Fruit fly (Drosophila melanogaster) whole organism, embryonic: ENCODE data around the gene CG6048.

ENCODE experiments used
- Asciz ChIP-seq: fragments of 200-800 bp; sonication (Bioruptor generic); optimal IDR thresholded peaks from 2 replicates; lab custom pipeline; 2017; ENCODE audit warnings: missing biosample characterization, mild to moderate bottlenecking, missing genetic modification characterization, missing genetic modification reagents
- CG10431 ChIP-seq: fragments of 200-800 bp; sonication (Bioruptor generic); optimal IDR thresholded peaks from 3 replicates; lab custom pipeline; 2018; ENCODE audit warnings: missing biosample characterization, mild to moderate bottlenecking, missing genetic modification characterization
- CG12299 ChIP-seq: fragments of 200-800 bp; sonication (Bioruptor generic); optimal IDR thresholded peaks from 2 replicates; lab custom pipeline; 2018; ENCODE audit warnings: missing biosample characterization, mild to moderate bottlenecking, missing genetic modification characterization
- CG12744 ChIP-seq: fragments of 200-800 bp; sonication (Bioruptor generic); optimal IDR thresholded peaks from 2 replicates; lab custom pipeline; 2016; ENCODE audit warnings: missing biosample characterization, missing genetic modification characterization
- CG12942 ChIP-seq: fragments of 200-800 bp; sonication (Bioruptor generic); optimal IDR thresholded peaks from 3 replicates; lab custom pipeline; 2016; ENCODE audit warnings: missing biosample characterization, missing genetic modification characterization
- CG13287 ChIP-seq: fragments of 200-800 bp; sonication (Bioruptor generic); IDR thresholded peaks from 2 replicates; pipeline ENCODE4 v1.3.6; 2022; ENCODE audit warnings: missing biosample characterization, missing genetic modification characterization; ENCODE audit not compliant: partially characterized antibody
- CG13424 ChIP-seq: fragments of 200-800 bp; sonication (Bioruptor generic); optimal IDR thresholded peaks from 2 replicates; lab custom pipeline; 2019; ENCODE audit warnings: missing biosample characterization, mild to moderate bottlenecking, missing genetic modification characterization, moderate library complexity
- CG17186 ChIP-seq: fragments of 200-800 bp; sonication (Bioruptor generic); optimal IDR thresholded peaks from 3 replicates; lab custom pipeline; 2017; ENCODE audit warnings: missing biosample characterization, missing genetic modification reagents, missing genetic modification characterization
- CG17385 ChIP-seq: fragments of 200-800 bp; sonication (Bioruptor generic); optimal IDR thresholded peaks from 3 replicates; lab custom pipeline; 2018; ENCODE audit warnings: missing biosample characterization, mild to moderate bottlenecking, missing genetic modification characterization
- CG17829 ChIP-seq: fragments of 200-800 bp; optimal IDR thresholded peaks from 2 replicates; lab custom pipeline; 2019; ENCODE audit warnings: missing biosample characterization, mild to moderate bottlenecking, missing genetic modification characterization, moderate library complexity
- CG1832 ChIP-seq: fragments of 200-800 bp; sonication (Bioruptor generic); optimal IDR thresholded peaks from 2 replicates; lab custom pipeline; 2017; ENCODE audit warnings: missing biosample characterization, mild to moderate bottlenecking, missing genetic modification characterization, inconsistent platforms
- CG2129 ChIP-seq: fragments of 200-800 bp; sonication (Bioruptor generic); IDR thresholded peaks from 2 replicates; pipeline ENCODE4 v1.3.6; 2022; ENCODE audit warnings: missing biosample characterization, missing genetic modification characterization; ENCODE audit not compliant: partially characterized antibody
- CG2202 ChIP-seq: fragments of 200-800 bp; sonication (Bioruptor generic); optimal IDR thresholded peaks from 2 replicates; lab custom pipeline; 2018; ENCODE audit warnings: missing biosample characterization, mild to moderate bottlenecking, missing genetic modification characterization
- CG2875 ChIP-seq: fragments of 200-800 bp; sonication (Bioruptor generic); optimal IDR thresholded peaks from 2 replicates; lab custom pipeline; 2017; ENCODE audit warnings: missing biosample characterization, mild to moderate bottlenecking, missing genetic modification characterization, missing genetic modification reagents
- CG30431 ChIP-seq: fragments of 200-800 bp; sonication (Bioruptor generic); optimal IDR thresholded peaks from 2 replicates; lab custom pipeline; 2017; ENCODE audit warnings: missing biosample characterization, missing genetic modification characterization
- CG31224 ChIP-seq: fragments of 200-800 bp; sonication (Bioruptor generic); IDR thresholded peaks from 2 replicates; pipeline ENCODE4 v1.3.6; 2022; ENCODE audit warnings: missing biosample characterization, missing genetic modification characterization
- CG31441 ChIP-seq: fragments of 200-800 bp; sonication (Bioruptor generic); IDR thresholded peaks from 2 replicates; pipeline ENCODE4 v1.3.6; 2022; ENCODE audit warnings: missing biosample characterization, missing genetic modification characterization
- CG4707 ChIP-seq: fragments of 200-800 bp; sonication (Bioruptor generic); optimal IDR thresholded peaks from 2 replicates; lab custom pipeline; 2018; ENCODE audit warnings: missing biosample characterization, mild to moderate bottlenecking, missing genetic modification characterization, moderate library complexity
- CG4820 ChIP-seq: fragments of 200-800 bp; sonication (Bioruptor generic); optimal IDR thresholded peaks from 3 replicates; lab custom pipeline; 2016; ENCODE audit warnings: missing biosample characterization, missing genetic modification characterization
- CkIIα-i1 ChIP-seq: fragments of 200-800 bp; sonication (Bioruptor generic); IDR thresholded peaks from 2 replicates; pipeline ENCODE4 v1.3.6; 2022; ENCODE audit warnings: missing biosample characterization, missing genetic modification characterization
- Eip74EF ChIP-seq, 2 experiments: fragments of 200-800 bp in 1 of 2; fragments of >200 bp in 1 of 2; sonication (Bioruptor generic) in 1 of 2; optimal IDR thresholded peaks; 2 replicates each; lab custom pipeline; 2017 to 2019; ENCODE audit warnings: missing biosample characterization in 2 of 2, missing genetic modification characterization in 2 of 2, mild to moderate bottlenecking in 1 of 2, moderate library complexity in 1 of 2
- Fer3 ChIP-seq: fragments of 200-800 bp; sonication (Bioruptor generic); optimal IDR thresholded peaks from 2 replicates; lab custom pipeline; 2018; ENCODE audit warnings: missing biosample characterization, mild to moderate bottlenecking, missing genetic modification characterization, moderate library complexity
- HHEX ChIP-seq: fragments of 200-800 bp; sonication (Bioruptor generic); optimal IDR thresholded peaks from 3 replicates; lab custom pipeline; 2017; ENCODE audit warnings: missing biosample characterization, mild to moderate bottlenecking, missing genetic modification characterization, missing genetic modification reagents
- HLH3B ChIP-seq: fragments of 200-800 bp; sonication (Bioruptor generic); IDR thresholded peaks from 2 replicates; pipeline ENCODE4 v1.3.6; 2022; ENCODE audit warnings: missing biosample characterization, missing genetic modification characterization
- Max ChIP-seq: fragments of 200-800 bp; sonication (Bioruptor generic); optimal IDR thresholded peaks from 2 replicates; lab custom pipeline; 2016; ENCODE audit warnings: missing biosample characterization, mild to moderate bottlenecking, missing genetic modification characterization
- Rfx ChIP-seq: fragments of 200-800 bp; sonication (Bioruptor generic); IDR thresholded peaks from 2 replicates; pipeline ENCODE4 v1.3.6; 2022; ENCODE audit warnings: missing biosample characterization, missing genetic modification characterization
- Scr ChIP-seq: fragments of 200-800 bp; sonication (Bioruptor generic); IDR thresholded peaks from 2 replicates; pipeline ENCODE4 v1.3.6; 2022; ENCODE audit warnings: missing biosample characterization, missing genetic modification characterization; ENCODE audit not compliant: partially characterized antibody
- Sox100B ChIP-seq: fragments of 200-800 bp; sonication (Bioruptor generic); optimal IDR thresholded peaks from 3 replicates; lab custom pipeline; 2018; ENCODE audit warnings: missing biosample characterization, mild to moderate bottlenecking, missing genetic modification characterization
- Sry-δ ChIP-seq: fragments of 200-800 bp; sonication (Bioruptor generic); optimal IDR thresholded peaks from 2 replicates; lab custom pipeline; 2016; ENCODE audit warnings: missing biosample characterization, missing genetic modification characterization
- Trl ChIP-seq, 3 experiments: fragments of >200 bp in 2 of 3; fragments of 200-800 bp in 1 of 3; sonication (Bioruptor generic) in 1 of 3; optimal IDR thresholded peaks; 2 replicates in 1 of 3; 3 replicates in 2 of 3; lab custom pipeline; 2016 to 2017; ENCODE audit warnings: missing biosample characterization in 1 of 3, missing genetic modification characterization in 1 of 3
- YL-1 ChIP-seq: fragments of 200-800 bp; sonication (Bioruptor generic); optimal IDR thresholded peaks from 3 replicates; lab custom pipeline; 2017; ENCODE audit warnings: missing biosample characterization, mild to moderate bottlenecking, missing genetic modification characterization
- ash1 ChIP-seq: fragments of 200-800 bp; sonication (Bioruptor generic); optimal IDR thresholded peaks from 2 replicates; lab custom pipeline; 2018; ENCODE audit warnings: missing biosample characterization, mild to moderate bottlenecking, missing genetic modification characterization
- br ChIP-seq: fragments of >200 bp; optimal IDR thresholded peaks from 2 replicates; lab custom pipeline; 2017
- bsh ChIP-seq, 2 experiments: fragments of 200-800 bp; sonication (Bioruptor generic); optimal IDR thresholded peaks; 2 replicates each; lab custom pipeline; 2017 to 2018; ENCODE audit warnings: mild to moderate bottlenecking in 2 of 2, missing biosample characterization in 2 of 2, missing genetic modification characterization in 2 of 2, moderate library complexity in 1 of 2
- cas ChIP-seq: fragments of 200-800 bp; sonication (Bioruptor generic); IDR thresholded peaks from 2 replicates; pipeline ENCODE4 v1.3.6; 2022; ENCODE audit warnings: missing biosample characterization, missing genetic modification characterization
- crol ChIP-seq: fragments of 200-800 bp; sonication (Bioruptor generic); IDR thresholded peaks from 2 replicates; pipeline ENCODE4 v1.3.6; 2022; ENCODE audit warnings: missing biosample characterization, missing genetic modification characterization
- ems ChIP-seq: fragments of 200-800 bp; sonication (Bioruptor generic); optimal IDR thresholded peaks from 3 replicates; lab custom pipeline; 2016; ENCODE audit warnings: missing biosample characterization, missing genetic modification characterization
- fd64A ChIP-seq: fragments of 200-800 bp; sonication (Bioruptor generic); optimal IDR thresholded peaks from 3 replicates; lab custom pipeline; 2018; ENCODE audit warnings: missing biosample characterization, mild to moderate bottlenecking, missing genetic modification characterization
- gce ChIP-seq: fragments of 200-800 bp; sonication (Bioruptor generic); IDR thresholded peaks from 3 replicates; pipeline ENCODE4 v1.3.6; 2022; ENCODE audit warnings: missing biosample characterization, missing genetic modification characterization
- hbn ChIP-seq: fragments of 200-800 bp; sonication (Bioruptor generic); IDR thresholded peaks from 2 replicates; pipeline ENCODE4 v1.3.6; 2022; ENCODE audit warnings: missing biosample characterization, missing genetic modification characterization; ENCODE audit not compliant: partially characterized antibody
- her ChIP-seq: fragments of 200-800 bp; sonication (Bioruptor generic); optimal IDR thresholded peaks from 2 replicates; lab custom pipeline; 2016; ENCODE audit warnings: missing biosample characterization, missing genetic modification characterization
- nerfin-2 ChIP-seq: fragments of 200-800 bp; sonication (Bioruptor generic); IDR thresholded peaks from 2 replicates; pipeline ENCODE4 v1.3.6; 2022; ENCODE audit warnings: missing biosample characterization, missing genetic modification characterization; ENCODE audit not compliant: partially characterized antibody
- nom ChIP-seq: fragments of 200-800 bp; sonication (Bioruptor generic); optimal IDR thresholded peaks from 2 replicates; lab custom pipeline; 2017; ENCODE audit warnings: missing biosample characterization, missing genetic modification characterization, mild to moderate bottlenecking, moderate library complexity, missing genetic modification reagents
- p53 ChIP-seq: fragments of 200-800 bp; sonication (Bioruptor generic); optimal IDR thresholded peaks from 2 replicates; lab custom pipeline; 2016; ENCODE audit warnings: missing biosample characterization, missing genetic modification characterization
- prd ChIP-seq, 3 experiments: fragments of >200 bp in 2 of 3; fragments of 200-800 bp in 1 of 3; sonication (Bioruptor generic) in 1 of 3; optimal IDR thresholded peaks in 2 of 3; IDR thresholded peaks in 1 of 3; 2 replicates in 2 of 3; 3 replicates in 1 of 3; pipeline versions ENCODE4 v1.3.6 to Lab custom; 2017 to 2022; ENCODE audit warnings: missing biosample characterization in 1 of 3, missing genetic modification characterization in 1 of 3
- ranshi ChIP-seq: fragments of 200-800 bp; sonication (Bioruptor generic); IDR thresholded peaks from 2 replicates; pipeline ENCODE4 v1.3.6; 2022; ENCODE audit warnings: missing biosample characterization, missing genetic modification characterization
- sisA ChIP-seq: fragments of 200-800 bp; sonication (Bioruptor generic); IDR thresholded peaks from 2 replicates; pipeline ENCODE4 v1.3.6; 2022; ENCODE audit warnings: missing biosample characterization, missing genetic modification characterization
- tio ChIP-seq: fragments of 200-800 bp; sonication (Bioruptor generic); optimal IDR thresholded peaks from 2 replicates; lab custom pipeline; 2017; ENCODE audit warnings: missing biosample characterization, missing genetic modification characterization, inconsistent platforms
- trh ChIP-seq: fragments of 200-800 bp; sonication (Bioruptor generic); optimal IDR thresholded peaks from 2 replicates; lab custom pipeline; 2016; ENCODE audit warnings: missing biosample characterization, missing genetic modification characterization

CG6048 gene

dm6 chrX:5980883-5981282, 28.5 kb downstream of the CG6048 start (continued):
- TF ChIP-seq CG31224 (GFP tag; lab: Robert Waterston, UW), result peak; percentile 71
- TF ChIP-seq CG10431 (GFP tag; lab: Kevin White, UChicago), result no peak
- peak; percentile 41 for TF ChIP-seq CG12942 (GFP tag; lab: Kevin White, UChicago)
- TF ChIP-seq prd (optimal IDR thresholded peaks at IDR 0.05; lab: Kevin White, UChicago), result no peak
- TF ChIP-seq prd (GFP tag; IDR thresholded peaks at IDR 0.05; lab: Robert Waterston, UW), result peak; percentile 81
- no peak for TF ChIP-seq fd64A
- peak; percentile 13 for TF ChIP-seq CG4707 (GFP tag; lab: Kevin White, UChicago)
- no peak for TF ChIP-seq br (lab: Kevin White, UChicago)
- TF ChIP-seq nom (GFP tag; lab: Kevin White, UChicago), result peak; percentile 69
- no peak for TF ChIP-seq CG2129 (GFP tag; lab: Robert Waterston, UW)
- peak; percentile 91 for TF ChIP-seq Rfx
- no peak for TF ChIP-seq Sry-δ (GFP tag; lab: Kevin White, UChicago)
- no peak for TF ChIP-seq hbn (GFP tag; lab: Robert Waterston, UW)
- TF ChIP-seq CG17829 (tag; lab: Kevin White, UChicago), result peak; percentile 52
- no peak for TF ChIP-seq p53
- no peak for TF ChIP-seq CG13287
- TF ChIP-seq CG12744 (GFP tag; lab: Kevin White, UChicago), result peak; percentile 14
- TF ChIP-seq CG30431, result no peak
- peak; percentile 58 for TF ChIP-seq ems (GFP tag; lab: Kevin White, UChicago)
- peak; percentile 81 for TF ChIP-seq ranshi (GFP tag; lab: Robert Waterston, UW)
- TF ChIP-seq Scr (GFP tag; lab: Robert Waterston, UW), result no peak
- no peak for TF ChIP-seq ash1 (GFP tag; lab: Kevin White, UChicago)
- TF ChIP-seq tio (GFP tag; lab: Kevin White, UChicago), result peak; percentile 62
- TF ChIP-seq crol, result peak; percentile 65
- no peak for TF ChIP-seq CG1832
- TF ChIP-seq HLH3B (GFP tag; lab: Robert Waterston, UW), result peak; percentile 75
- peak; percentile 79 for TF ChIP-seq Fer3 (tag; lab: Kevin White, UChicago)
- no peak for TF ChIP-seq YL-1 (GFP tag; lab: Kevin White, UChicago)
- no peak for TF ChIP-seq CG17186 (GFP tag; lab: Kevin White, UChicago)
- no peak for TF ChIP-seq CG2202 (tag; lab: Kevin White, UChicago)
- TF ChIP-seq CG17385 (GFP tag; lab: Kevin White, UChicago), result peak; percentile 72
- TF ChIP-seq Sox100B (GFP tag; lab: Kevin White, UChicago), result peak; percentile 56
- TF ChIP-seq CkIIα-i1 (GFP tag; lab: Robert Waterston, UW), result no peak
- peak; percentile 50 for TF ChIP-seq Max (GFP tag; lab: Kevin White, UChicago)
- TF ChIP-seq nerfin-2 (GFP tag; lab: Robert Waterston, UW), result no peak
- no peak for TF ChIP-seq her (GFP tag; lab: Kevin White, UChicago)
- no peak for TF ChIP-seq Trl (optimal IDR thresholded peaks at IDR 0.05; lab: Kevin White, UChicago)
- TF ChIP-seq Trl (GFP tag; optimal IDR thresholded peaks at IDR 0.05; lab: Kevin White, UChicago), result peak; percentile 59
- TF ChIP-seq CG13424 (tag; lab: Kevin White, UChicago), result peak; percentile 74
- peak; percentile 50 for TF ChIP-seq CG12299 (tag; lab: Kevin White, UChicago)
- TF ChIP-seq HHEX (GFP tag; lab: Kevin White, UChicago), result peak; percentile 51
- peak; percentile 71 for TF ChIP-seq CG31441 (GFP tag; lab: Robert Waterston, UW)
- no peak for TF ChIP-seq trh (GFP tag; lab: Kevin White, UChicago)
- TF ChIP-seq Asciz (GFP tag; lab: Kevin White, UChicago), result peak; percentile 29
- TF ChIP-seq gce (GFP tag; lab: Robert Waterston, UW), result peak; percentile 38; the same call in 1 of the 3 replicates
- peak; percentile 22 to 66 for TF ChIP-seq bsh (GFP tag; optimal IDR thresholded peaks at IDR 0.05; lab: Kevin White, UChicago)
- TF ChIP-seq cas (GFP tag; lab: Robert Waterston, UW), result peak; percentile 67; the same call in 1 of the 2 replicates
- TF ChIP-seq CG2875 (GFP tag; lab: Kevin White, UChicago), result peak; percentile 54
- TF ChIP-seq CG4820 (GFP tag; lab: Kevin White, UChicago), result peak; percentile 52
- TF ChIP-seq sisA (GFP tag; lab: Robert Waterston, UW), result peak; percentile 73
- TF ChIP-seq Eip74EF (GFP tag; optimal IDR thresholded peaks at IDR 0.05; lab: Kevin White, UChicago), result peak in 1 of 2 experiments; percentile 54
